Worm (Caenorhabditis elegans) whole organism, young adult: ENCODE measurements around the gene Y61B8B.3.

Experiments
- nfya-1 ChIP-seq: sonication (generic microtip); optimal IDR thresholded peaks from 2 replicates; lab custom pipeline; 2017; ENCODE audit warnings: antibody characterized with exemption, missing compliant biosample characterization, missing genetic modification characterization, borderline replicate concordance; ENCODE audit not compliant: insufficient read depth
- unc-130 ChIP-seq: sonication (generic microtip); optimal IDR thresholded peaks from 2 replicates; lab custom pipeline; 2016; ENCODE audit warnings: missing genetic modification reagents, missing genetic modification characterization, missing compliant biosample characterization
- ztf-25 ChIP-seq: fragments of 200-800 bp; sonication (Bioruptor generic); IDR thresholded peaks from 2 replicates; pipeline ENCODE4 v1.3.6; 2022; ENCODE audit warnings: missing genetic modification reagents, missing genetic modification characterization, missing compliant biosample characterization

DNA sequence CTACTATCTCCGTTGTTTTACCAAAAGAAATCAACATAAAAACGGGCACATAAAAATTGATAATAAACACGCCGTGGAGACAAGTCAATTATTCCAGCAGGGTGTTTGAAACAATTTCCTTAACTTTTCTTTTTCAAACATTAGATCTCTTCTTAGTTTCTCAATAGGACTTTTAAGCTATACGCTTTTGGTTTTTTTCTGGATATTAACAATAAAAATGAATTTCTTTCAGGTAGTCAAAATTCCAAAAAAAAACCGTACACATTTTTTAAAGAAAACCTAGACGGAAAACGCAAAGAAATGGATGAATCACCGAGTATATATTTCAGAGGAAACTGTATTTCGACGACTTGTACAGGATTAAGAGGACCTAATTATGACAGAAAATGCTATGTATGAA lies 19.1 kb upstream of the Y61B8B.3 start, which contains the start of gene fbxa-185:
- TF ChIP-seq unc-130 (GFP tag; lab: Kevin White, UChicago) (no peak), ztf-25 (GFP tag; lab: Robert Waterston, UW) (no peak), nfya-1 (tag; lab: Kevin White, UChicago) (no peak)
